Worm (Caenorhabditis elegans): Measurements from ENCODE around the gene dna-2.

ce11 chrII:11761806-11762512 is 16.3 kb upstream of the dna-2 start:
- no peak for TF ChIP-seq nhr-76 (tag; optimal IDR thresholded peaks at IDR 0.05)
- TF ChIP-seq nhr-237 (tag; optimal IDR thresholded peaks at IDR 0.05), result no peak
- no peak for TF ChIP-seq unc-130 (tag; optimal IDR thresholded peaks at IDR 0.05)
- TF ChIP-seq nhr-20 (tag; optimal IDR thresholded peaks at IDR 0.05), result peak; percentile 57
- TF ChIP-seq unc-62 (GFP tag; optimal IDR thresholded peaks at IDR 0.05), result no peak
- TF ChIP-seq tbx-2 (tag; optimal IDR thresholded peaks at IDR 0.05), result no peak
- no peak for TF ChIP-seq unc-30 (tag; optimal IDR thresholded peaks at IDR 0.05)
- TF ChIP-seq lsy-2 (tag; optimal IDR thresholded peaks at IDR 0.05), result peak in 1 of 2 experiments; percentile 89
- TF ChIP-seq aly-2 (tag; optimal IDR thresholded peaks at IDR 0.05), result peak; percentile 98
- no peak for TF ChIP-seq nhr-28 (tag; optimal IDR thresholded peaks at IDR 0.05)
- no peak for TF ChIP-seq blmp-1 (tag; optimal IDR thresholded peaks at IDR 0.05)
- no peak for TF ChIP-seq zag-1 (tag; optimal IDR thresholded peaks at IDR 0.05)
- TF ChIP-seq nhr-47 (tag; optimal IDR thresholded peaks at IDR 0.05), result no peak

Measured in whole organism, L1 larva.